Worm (Caenorhabditis elegans) whole organism, mixed stage, embryonic: ENCODE data around the gene lron-5.

Source experiments
- elt-1 ChIP-seq: sonication (generic microtip); optimal IDR thresholded peaks from 2 replicates; lab custom pipeline; 2017; ENCODE audit warnings: missing genetic modification characterization, mild to moderate bottlenecking, missing compliant biosample characterization, antibody characterized with exemption, moderate library complexity, borderline replicate concordance; ENCODE audit not compliant: insufficient read depth
- mep-1 ChIP-seq: fragments of 150-350 bp; optimal IDR thresholded peaks from 2 replicates; lab custom pipeline; 2017; ENCODE audit warnings: missing biosample characterization, missing genetic modification reagents, missing genetic modification characterization, inconsistent platforms
- nhr-12 ChIP-seq: fragments of 150-350 bp; optimal IDR thresholded peaks from 2 replicates; lab custom pipeline; 2014; ENCODE audit warnings: missing biosample characterization, missing genetic modification characterization
- nhr-28 ChIP-seq: fragments of 150-350 bp; optimal IDR thresholded peaks from 2 replicates; lab custom pipeline; 2014; ENCODE audit warnings: missing biosample characterization, missing genetic modification characterization
- nhr-76 ChIP-seq: sonication (generic microtip); optimal IDR thresholded peaks from 2 replicates; lab custom pipeline; 2017; ENCODE audit warnings: missing biosample characterization, missing genetic modification characterization
- snpc-4 ChIP-seq: fragments of 150-350 bp; optimal IDR thresholded peaks from 2 replicates; lab custom pipeline; 2014; ENCODE audit warnings: missing biosample characterization, missing genetic modification characterization
- sptf-1 ChIP-seq: sonication (generic microtip); optimal IDR thresholded peaks from 2 replicates; lab custom pipeline; 2017; ENCODE audit warnings: mild to moderate bottlenecking, missing genetic modification characterization, moderate library complexity, missing compliant biosample characterization
- unc-39 ChIP-seq: fragments of 150-350 bp; optimal IDR thresholded peaks from 2 replicates; lab custom pipeline; 2014; ENCODE audit warnings: missing biosample characterization, missing genetic modification characterization

- no peak for TF ChIP-seq nhr-76 (tag; lab: Kevin White, UChicago)
- TF ChIP-seq unc-39 (tag; lab: Kevin White, UChicago) = no peak
- TF ChIP-seq elt-1 (tag; lab: Kevin White, UChicago) = no peak
- TF ChIP-seq sptf-1 (tag; lab: Kevin White, UChicago) = no peak
- TF ChIP-seq mep-1 = no peak
- no peak for TF ChIP-seq snpc-4 (tag; lab: Kevin White, UChicago)
- no peak for TF ChIP-seq nhr-12 (tag; lab: Kevin White, UChicago)
- TF ChIP-seq nhr-28 (tag; lab: Kevin White, UChicago) = no peak
Measured at ce11 chrIII:4656415-4656814, 33.6 kb downstream of the lron-5 start.
